Fruit fly (Drosophila melanogaster): ENCODE results near the gene mRpL39.

Gene mRpL39

DNA sequence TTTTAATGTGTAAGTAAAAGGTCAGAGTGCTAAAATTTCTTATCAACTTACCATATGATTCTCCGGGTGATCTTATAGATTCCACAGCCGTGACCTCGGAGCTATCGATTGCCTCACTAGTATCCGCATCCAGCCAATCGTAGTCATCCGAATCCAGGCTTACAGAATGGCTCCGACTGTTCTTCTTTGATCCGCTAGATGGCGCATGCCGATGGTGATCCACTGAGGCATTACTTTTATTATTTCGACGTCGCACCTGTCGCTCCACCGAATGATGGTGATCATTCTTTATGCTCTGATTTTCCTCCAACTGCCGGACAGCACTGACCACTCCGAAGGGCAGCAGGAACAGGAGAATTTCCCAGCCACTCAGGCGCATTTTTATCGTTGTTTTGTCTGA is 11.7 kb upstream of the mRpL39 start:
- TF ChIP-seq Crg-1 (GFP tag; optimal IDR thresholded peaks at IDR 0.05) (no peak), CG33017 (tag; optimal IDR thresholded peaks at IDR 0.05) (no peak), CG7045 (GFP tag; optimal IDR thresholded peaks at IDR 0.05) (no peak), Hr96 (GFP tag; optimal IDR thresholded peaks at IDR 0.05) (no peak), toe (GFP tag; optimal IDR thresholded peaks at IDR 0.05) (no peak), CG1620 (GFP tag; optimal IDR thresholded peaks at IDR 0.05) (no peak), Clk (GFP tag; optimal IDR thresholded peaks at IDR 0.05) (no peak), CG5204 (GFP tag; optimal IDR thresholded peaks at IDR 0.05) (no peak), pad (GFP tag; optimal IDR thresholded peaks at IDR 0.05) (no peak), CG7101 (tag; optimal IDR thresholded peaks at IDR 0.05) (no peak), cic (GFP tag; optimal IDR thresholded peaks at IDR 0.05) (no peak), ovo (GFP tag; optimal IDR thresholded peaks at IDR 0.05) (no peak), bab1 (GFP tag; optimal IDR thresholded peaks at IDR 0.05) (no peak), tj (GFP tag; optimal IDR thresholded peaks at IDR 0.05) (no peak), Mnt (GFP tag; optimal IDR thresholded peaks at IDR 0.05) (no peak), cnc (optimal IDR thresholded peaks at IDR 0.05) (no peak), CG11617 (GFP tag; optimal IDR thresholded peaks at IDR 0.05) (no peak)

DNA sequence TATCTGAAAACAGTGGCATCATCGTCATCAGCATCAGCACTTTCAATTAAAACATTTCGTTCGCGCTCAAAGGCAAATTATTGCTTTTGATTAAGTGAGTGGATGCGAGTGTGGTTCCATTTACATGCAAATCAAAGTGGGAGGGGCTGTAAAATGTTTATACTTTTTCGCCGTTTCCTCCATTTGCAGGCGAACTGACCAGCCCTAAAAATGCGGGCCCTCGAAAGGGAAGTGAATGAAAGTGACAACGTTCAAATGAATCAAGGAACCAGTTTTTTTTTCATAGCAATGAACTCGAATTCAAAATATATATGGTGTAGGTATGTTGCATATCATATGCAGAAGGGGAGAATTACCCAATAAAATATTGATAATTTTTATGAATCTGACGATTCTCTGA is 11.1 kb upstream of the mRpL39 start:
- TF ChIP-seq Mnt (GFP tag; optimal IDR thresholded peaks at IDR 0.05) = no peak
- TF ChIP-seq kay (GFP tag; ENCODE audit: borderline replicate concordance) = no peak
- TF ChIP-seq CG1620 (GFP tag; optimal IDR thresholded peaks at IDR 0.05) = no peak
- no peak for TF ChIP-seq ovo (GFP tag; optimal IDR thresholded peaks at IDR 0.05)
- TF ChIP-seq Crg-1 (GFP tag; optimal IDR thresholded peaks at IDR 0.05) = no peak
- no peak for TF ChIP-seq cic (GFP tag; optimal IDR thresholded peaks at IDR 0.05)
- no peak for TF ChIP-seq CG7045 (GFP tag; optimal IDR thresholded peaks at IDR 0.05)

DNA sequence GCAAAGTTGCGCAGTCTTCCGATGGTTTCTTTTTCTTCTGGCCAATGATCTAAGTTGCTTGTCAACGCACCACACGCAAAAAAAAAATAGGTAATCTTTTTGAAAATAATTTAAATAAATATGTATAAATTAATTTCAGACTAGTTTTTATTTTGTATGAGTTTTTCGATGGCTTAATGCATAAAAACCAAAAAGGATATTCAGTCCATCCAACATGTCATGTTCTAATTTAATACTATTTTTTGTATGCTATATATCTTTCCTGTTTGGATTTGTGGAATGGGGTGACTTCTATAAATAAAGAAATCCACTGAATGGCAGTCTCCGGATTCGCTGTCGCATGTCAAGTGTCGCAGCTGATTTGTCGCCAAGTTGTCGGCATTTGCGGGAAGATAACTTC is 10.2 kb upstream of the mRpL39 start:
- TF ChIP-seq Crg-1 (GFP tag; optimal IDR thresholded peaks at IDR 0.05) (no peak), CG5204 (GFP tag; optimal IDR thresholded peaks at IDR 0.05) (no peak), bab1 (GFP tag; optimal IDR thresholded peaks at IDR 0.05) (no peak), tj (GFP tag; optimal IDR thresholded peaks at IDR 0.05) (no peak), CG14711 (tag; optimal IDR thresholded peaks at IDR 0.05) (no peak), pad (GFP tag; optimal IDR thresholded peaks at IDR 0.05) (no peak), CG7101 (tag; optimal IDR thresholded peaks at IDR 0.05) (no peak), CG7045 (GFP tag; optimal IDR thresholded peaks at IDR 0.05) (no peak), CG33017 (tag; optimal IDR thresholded peaks at IDR 0.05) (no peak), toe (GFP tag; optimal IDR thresholded peaks at IDR 0.05) (no peak), CG1620 (GFP tag; optimal IDR thresholded peaks at IDR 0.05) (no peak), CG11617 (GFP tag; optimal IDR thresholded peaks at IDR 0.05) (no peak), cnc (optimal IDR thresholded peaks at IDR 0.05) (no peak), Mnt (GFP tag; optimal IDR thresholded peaks at IDR 0.05) (no peak), kay (GFP tag; ENCODE audit: borderline replicate concordance) (no peak), Clk (GFP tag; optimal IDR thresholded peaks at IDR 0.05) (no peak), cic (GFP tag; optimal IDR thresholded peaks at IDR 0.05) (no peak), ovo (GFP tag; optimal IDR thresholded peaks at IDR 0.05) (no peak)

DNA sequence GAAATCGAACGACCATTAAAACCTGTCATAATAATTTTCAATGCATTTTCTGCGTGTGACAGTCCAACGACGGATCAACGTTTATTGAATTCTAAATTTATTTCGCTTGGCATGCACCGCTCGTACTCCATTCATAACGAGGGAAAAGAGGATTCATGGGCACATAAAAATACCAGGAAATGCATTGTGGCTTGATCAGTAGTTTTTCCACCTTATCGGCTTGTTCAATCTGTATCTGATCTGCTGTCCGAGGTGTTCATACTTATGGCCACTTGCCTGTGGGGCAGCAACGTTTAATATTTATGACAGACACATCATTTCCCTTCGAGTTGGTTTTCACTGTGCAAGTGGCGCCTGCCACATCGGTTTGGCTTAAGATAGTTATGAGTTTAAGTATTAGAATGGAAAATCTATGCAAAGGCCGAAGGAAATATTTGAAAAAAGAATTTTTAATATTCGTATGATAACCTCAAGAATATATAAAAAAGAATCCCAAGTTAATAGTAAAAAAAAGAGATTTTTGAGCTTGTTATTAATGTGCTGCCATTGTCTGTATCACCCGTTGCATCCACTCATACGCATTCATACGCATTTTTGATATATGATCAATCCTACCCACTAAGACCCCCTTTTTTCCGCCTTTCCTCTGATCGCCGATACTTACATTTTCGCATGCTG is 7.9 kb upstream of the mRpL39 start:
- TF ChIP-seq CG14711 (tag; optimal IDR thresholded peaks at IDR 0.05) (no peak), CG11617 (GFP tag; optimal IDR thresholded peaks at IDR 0.05) (no peak), pad (GFP tag; optimal IDR thresholded peaks at IDR 0.05) (no peak), cic (GFP tag; optimal IDR thresholded peaks at IDR 0.05) (no peak), CG7045 (GFP tag; optimal IDR thresholded peaks at IDR 0.05) (no peak), kay (GFP tag; ENCODE audit: borderline replicate concordance) (no peak), Mnt (GFP tag; optimal IDR thresholded peaks at IDR 0.05) (no peak), CG12768 (GFP tag; optimal IDR thresholded peaks at IDR 0.05) (no peak), Crg-1 (GFP tag; optimal IDR thresholded peaks at IDR 0.05) (no peak), CG7101 (tag; optimal IDR thresholded peaks at IDR 0.05) (no peak), CG33017 (tag; optimal IDR thresholded peaks at IDR 0.05) (no peak), bab1 (GFP tag; optimal IDR thresholded peaks at IDR 0.05) (no peak), CG5204 (GFP tag; optimal IDR thresholded peaks at IDR 0.05) (no peak), toe (GFP tag; optimal IDR thresholded peaks at IDR 0.05) (no peak), cnc (optimal IDR thresholded peaks at IDR 0.05) (no peak), Hr96 (GFP tag; optimal IDR thresholded peaks at IDR 0.05) (no peak)

DNA sequence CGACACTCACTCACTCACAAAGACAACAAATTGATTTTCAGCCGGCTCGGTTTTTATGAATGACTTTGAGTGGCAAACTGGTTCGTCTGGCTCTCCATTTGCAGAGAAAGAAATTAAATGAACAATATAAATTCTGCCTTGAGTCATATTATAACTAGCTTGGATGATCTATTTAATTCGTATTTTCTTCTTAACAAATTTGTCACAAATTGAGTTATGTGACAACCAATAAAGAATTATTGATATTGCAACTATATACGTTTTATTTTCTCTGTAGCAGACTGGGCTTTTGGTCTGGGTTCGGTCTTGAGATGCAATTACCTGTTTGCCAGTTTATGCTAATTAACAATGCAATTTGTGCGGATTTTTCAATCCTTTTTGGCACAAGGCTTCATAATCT is 7.4 kb upstream of the mRpL39 start:
- TF ChIP-seq CG12768 (GFP tag; optimal IDR thresholded peaks at IDR 0.05) (no peak), CG11617 (GFP tag; optimal IDR thresholded peaks at IDR 0.05) (no peak), tj (GFP tag; optimal IDR thresholded peaks at IDR 0.05) (no peak), Crg-1 (GFP tag; optimal IDR thresholded peaks at IDR 0.05) (no peak), bab1 (GFP tag; optimal IDR thresholded peaks at IDR 0.05) (no peak), CG33017 (tag; optimal IDR thresholded peaks at IDR 0.05) (no peak), Clk (GFP tag; optimal IDR thresholded peaks at IDR 0.05) (no peak), CG7101 (tag; optimal IDR thresholded peaks at IDR 0.05) (no peak), kay (GFP tag; ENCODE audit: borderline replicate concordance) (no peak), CG1620 (GFP tag; optimal IDR thresholded peaks at IDR 0.05) (no peak), cic (GFP tag; optimal IDR thresholded peaks at IDR 0.05) (no peak), cnc (optimal IDR thresholded peaks at IDR 0.05) (no peak), CG5204 (GFP tag; optimal IDR thresholded peaks at IDR 0.05) (no peak), toe (GFP tag; optimal IDR thresholded peaks at IDR 0.05) (no peak), ovo (GFP tag; optimal IDR thresholded peaks at IDR 0.05) (no peak), CG14711 (tag; optimal IDR thresholded peaks at IDR 0.05) (no peak), Hr96 (GFP tag; optimal IDR thresholded peaks at IDR 0.05) (no peak)

DNA sequence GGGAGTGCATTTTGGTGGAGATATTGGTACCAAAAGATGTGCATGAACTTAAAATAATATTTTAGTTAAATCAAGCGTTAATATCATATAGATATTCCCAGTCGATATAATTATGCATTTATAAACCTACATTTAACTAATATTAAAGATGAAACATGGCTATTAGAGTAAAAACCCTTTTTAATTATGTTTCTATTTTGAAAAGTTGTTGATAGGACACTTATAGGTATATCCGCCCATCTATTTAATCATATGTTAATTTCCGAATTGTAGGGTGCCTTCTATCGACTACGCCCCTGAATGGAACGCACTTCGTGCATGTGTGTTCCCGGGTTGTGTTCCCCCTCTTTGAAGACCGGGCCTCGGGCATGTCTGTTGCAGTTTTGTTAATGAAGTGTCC is 6.3 kb upstream of the mRpL39 start:
- TF ChIP-seq Hr96 (GFP tag; optimal IDR thresholded peaks at IDR 0.05) = no peak

Data from whole organism, adult.